Fruit fly (Drosophila melanogaster) S2 (cell line): ENCODE data around the gene nkd.

ENCODE experiments used
- CG8478 ChIP-seq: fragments of >200 bp; optimal IDR thresholded peaks from 2 replicates; lab custom pipeline; 2018
- CTCF ChIP-seq, 2 experiments: fragments of >200 bp; optimal IDR thresholded peaks; 2 replicates each; lab custom pipeline; 2018

Gene nkd

dm6 chr3L:19045299-19046025, at the start of gene nkd:
Gene nkd (minus strand): TSS chr3L:19045449.
- TF ChIP-seq CTCF (optimal IDR thresholded peaks at IDR 0.05; lab: Kevin White, UChicago) (no peak), CG8478 (no peak)

- no peak for TF ChIP-seq CG8478
- TF ChIP-seq CTCF (optimal IDR thresholded peaks at IDR 0.05; lab: Kevin White, UChicago): peak in 1 of 2 experiments; percentile 21
Observed at dm6 chr3L:19092125-19093058, 47.1 kb upstream of the nkd start, which contains the start of gene MESR6. Gene MESR6 (plus strand): TSS chr3L:19092670.

dm6 chr3L:19091423-19092124, 46.3 kb upstream of the nkd start:
- TF ChIP-seq CG8478: no peak
- no peak for TF ChIP-seq CTCF (optimal IDR thresholded peaks at IDR 0.05; lab: Kevin White, UChicago)

- TF ChIP-seq CG8478 (no peak), CTCF (optimal IDR thresholded peaks at IDR 0.05; lab: Kevin White, UChicago) (no peak)
Observed at dm6 chr3L:19089120-19089519, 43.9 kb upstream of the nkd start.

- TF ChIP-seq CG8478: no peak
- no peak for TF ChIP-seq CTCF (optimal IDR thresholded peaks at IDR 0.05; lab: Kevin White, UChicago)
Observed at dm6 chr3L:19087369-19088275, 42.4 kb upstream of the nkd start.

dm6 chr3L:19086364-19087200, 41.3 kb upstream of the nkd start, which contains the start of gene Mkp3:
Gene Mkp3 (minus strand): TSS chr3L:19086426.
- TF ChIP-seq CG8478: no peak
- TF ChIP-seq CTCF (optimal IDR thresholded peaks at IDR 0.05; lab: Kevin White, UChicago): no peak

- no peak for TF ChIP-seq CTCF (optimal IDR thresholded peaks at IDR 0.05; lab: Kevin White, UChicago)
- no peak for TF ChIP-seq CG8478
Observed at dm6 chr3L:19085688-19086363, 40.6 kb upstream of the nkd start.

dm6 chr3L:19083126-19083525, 37.9 kb upstream of the nkd start:
- TF ChIP-seq CTCF (optimal IDR thresholded peaks at IDR 0.05; lab: Kevin White, UChicago): no peak
- TF ChIP-seq CG8478: no peak

- no peak for TF ChIP-seq CG8478
- peak in 1 of 2 experiments; percentile 33 for TF ChIP-seq CTCF (optimal IDR thresholded peaks at IDR 0.05; lab: Kevin White, UChicago)
Observed at dm6 chr3L:19080926-19081700, 35.9 kb upstream of the nkd start.

- no peak for TF ChIP-seq CG8478
- no peak for TF ChIP-seq CTCF (optimal IDR thresholded peaks at IDR 0.05; lab: Kevin White, UChicago)
Observed at dm6 chr3L:19079798-19080691, 34.8 kb upstream of the nkd start.

dm6 chr3L:19079067-19079466, 33.8 kb upstream of the nkd start:
- TF ChIP-seq CTCF (optimal IDR thresholded peaks at IDR 0.05; lab: Kevin White, UChicago) (no peak), CG8478 (no peak)
